Fruit fly (Drosophila melanogaster): Measurements from ENCODE around the gene CG31418.

dm6 chr3R:17264949-17265348 is 18.6 kb upstream of the CG31418 start, which contains the start of the genes beat-IIb and CG44257:
- TF ChIP-seq CG3919 (GFP tag; optimal IDR thresholded peaks at IDR 0.05) (no peak), Sox102F (GFP tag; optimal IDR thresholded peaks at IDR 0.05) (no peak)

Data from whole organism, prepupa.